Fruit fly (Drosophila melanogaster) whole organism: ENCODE results near the gene CG2201.

ENCODE experiments used
- Dll ChIP-seq: fragments of >200 bp; optimal IDR thresholded peaks from 2 replicates; lab custom pipeline; 2017
- EcR ChIP-seq, 2 experiments: fragments of >200 bp; optimal IDR thresholded peaks; 2 replicates each; lab custom pipeline; 2017; ENCODE audit warnings: missing biosample characterization in 2 of 2, missing genetic modification characterization in 2 of 2, missing genetic modification reagents in 2 of 2
- psq ChIP-seq: fragments of >200 bp; optimal IDR thresholded peaks from 2 replicates; lab custom pipeline; 2017

DNA sequence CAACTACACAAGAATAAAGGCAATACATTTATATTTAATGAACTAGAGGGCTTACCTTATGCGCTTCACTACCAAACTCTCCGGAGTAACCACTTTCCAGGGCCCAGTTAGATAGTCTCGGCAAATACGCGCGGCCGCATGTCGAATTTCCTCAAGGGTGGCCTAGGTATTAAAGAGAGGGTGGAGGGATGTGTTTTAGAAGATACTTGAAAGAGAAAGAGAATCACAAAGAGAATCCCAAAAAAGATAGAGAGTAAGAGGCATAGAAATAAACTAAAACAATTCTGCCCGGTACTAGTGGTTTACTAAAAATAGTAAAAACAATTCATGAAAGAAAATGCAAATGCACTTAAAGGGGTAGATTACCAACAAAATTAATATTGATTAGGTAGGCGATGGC lies 5.9 kb downstream of the CG2201 start:
- TF ChIP-seq psq (lab: Kevin White, UChicago) (no peak), Dll (lab: Kevin White, UChicago) (no peak), EcR (GFP tag; optimal IDR thresholded peaks at IDR 0.05; lab: Kevin White, UChicago) (no peak)
